Fruit fly (Drosophila melanogaster): ENCODE data around the gene lace.

- TF ChIP-seq Myc (optimal IDR thresholded peaks at IDR 0.05) (no peak), Mio (GFP tag; optimal IDR thresholded peaks at IDR 0.05) (no peak), pan (optimal IDR thresholded peaks at IDR 0.05) (no peak), psq (GFP tag; optimal IDR thresholded peaks at IDR 0.05) (no peak), OdsH (GFP tag; optimal IDR thresholded peaks at IDR 0.05) (no peak), sage (GFP tag; optimal IDR thresholded peaks at IDR 0.05) (no peak), Dfd (GFP tag; optimal IDR thresholded peaks at IDR 0.05) (no peak), dl (GFP tag; optimal IDR thresholded peaks at IDR 0.05; ENCODE audit: insufficient read depth in 1 of 2, partially characterized antibody in 2 of 2) (no peak), h (GFP tag; optimal IDR thresholded peaks at IDR 0.05) (no peak), jim (GFP tag; optimal IDR thresholded peaks at IDR 0.05) (no peak), fru (GFP tag; optimal IDR thresholded peaks at IDR 0.05) (no peak), N (GFP tag; optimal IDR thresholded peaks at IDR 0.05) (no peak), Vsx2 (GFP tag; optimal IDR thresholded peaks at IDR 0.05; ENCODE audit: partially characterized antibody) (no peak), Hnf4 (GFP tag; optimal IDR thresholded peaks at IDR 0.05) (no peak)
Observed at dm6 chr2L:15478159-15478591, 20.8 kb upstream of the lace start, which contains the start of gene sna.

All from whole organism, wandering third instar larva.